Worm (Caenorhabditis elegans) whole organism, L4/young adult: ENCODE measurements around the gene C06E7.4.

Experiments used
- W03F9.2 ChIP-seq: fragments of 150-350 bp; optimal IDR thresholded peaks from 2 replicates; lab custom pipeline; 2014; ENCODE audit warnings: missing biosample characterization, missing genetic modification characterization
- dao-5 ChIP-seq: sonication (generic microtip); optimal IDR thresholded peaks from 2 replicates; lab custom pipeline; 2016; ENCODE audit warnings: missing genotype, missing genetic modification characterization, moderate library complexity, missing compliant biosample characterization
- him-1 ChIP-seq: sonication (generic microtip); optimal IDR thresholded peaks from 2 replicates; lab custom pipeline; 2016; ENCODE audit warnings: missing genotype, missing genetic modification reagents, missing genetic modification characterization, missing compliant biosample characterization

DNA sequence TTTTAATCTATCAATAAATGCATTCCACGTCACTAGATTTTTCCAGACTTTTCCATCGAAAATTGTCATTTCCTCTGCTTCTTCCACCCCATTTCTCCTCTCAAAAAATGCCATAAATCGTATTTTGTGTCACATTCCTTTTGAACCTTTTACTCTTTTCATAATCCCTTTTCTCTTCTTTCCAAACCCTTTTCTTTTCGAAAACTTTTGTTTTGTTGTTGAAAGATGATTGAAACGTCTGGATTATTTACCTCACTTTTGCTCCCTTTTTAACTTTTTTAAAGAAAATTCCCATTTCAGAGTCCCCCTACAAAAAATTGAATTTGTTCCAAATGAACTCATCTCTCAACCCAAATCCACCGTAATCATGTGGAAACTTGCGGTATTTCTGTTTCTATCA is 20.6 kb downstream of the C06E7.4 start, which contains the start of gene C06E7.2:
- TF ChIP-seq him-1 (tag; lab: Kevin White, UChicago) (no peak), W03F9.2 (no peak), dao-5 (no peak)
